Fruit fly (Drosophila melanogaster) whole organism, adult: ENCODE measurements around the gene Or2a.

Experiments used
- CG11617 ChIP-seq: fragments of 200-800 bp; sonication (Bioruptor generic); optimal IDR thresholded peaks from 2 replicates; lab custom pipeline; 2017; ENCODE audit warnings: mild to moderate bottlenecking, missing biosample characterization, missing genetic modification reagents, missing genetic modification characterization
- CG12768 ChIP-seq: fragments of 200-800 bp; sonication (Bioruptor generic); optimal IDR thresholded peaks from 2 replicates; lab custom pipeline; 2017; ENCODE audit warnings: missing biosample characterization, missing genetic modification characterization, mild to moderate bottlenecking, moderate library complexity, missing genetic modification reagents
- CG14711 ChIP-seq: fragments of 200-800 bp; sonication (Bioruptor generic); optimal IDR thresholded peaks from 2 replicates; lab custom pipeline; 2018; ENCODE audit warnings: missing biosample characterization, mild to moderate bottlenecking, missing genetic modification characterization, moderate library complexity
- CG1620 ChIP-seq: fragments of 200-800 bp; sonication (Bioruptor generic); optimal IDR thresholded peaks from 2 replicates; lab custom pipeline; 2016; ENCODE audit warnings: missing biosample characterization, missing genetic modification characterization
- CG33017 ChIP-seq: fragments of 200-800 bp; sonication (Bioruptor generic); optimal IDR thresholded peaks from 2 replicates; lab custom pipeline; 2018; ENCODE audit warnings: missing biosample characterization, mild to moderate bottlenecking, missing genetic modification characterization, moderate library complexity
- CG5204 ChIP-seq: fragments of 200-800 bp; sonication (Bioruptor generic); optimal IDR thresholded peaks from 2 replicates; lab custom pipeline; 2016; ENCODE audit warnings: missing biosample characterization, missing genetic modification characterization
- CG7045 ChIP-seq: fragments of 200-800 bp; sonication (Bioruptor generic); optimal IDR thresholded peaks from 2 replicates; lab custom pipeline; 2017; ENCODE audit warnings: missing biosample characterization, mild to moderate bottlenecking, missing genetic modification characterization
- CG7101 ChIP-seq: fragments of 200-800 bp; sonication (Bioruptor generic); optimal IDR thresholded peaks from 2 replicates; lab custom pipeline; 2018; ENCODE audit warnings: missing biosample characterization, mild to moderate bottlenecking, missing genetic modification characterization, moderate library complexity
- Clk ChIP-seq: fragments of 200-800 bp; sonication (Bioruptor generic); optimal IDR thresholded peaks from 2 replicates; lab custom pipeline; 2017; ENCODE audit warnings: missing biosample characterization, missing genetic modification characterization
- Crg-1 ChIP-seq: fragments of 200-800 bp; sonication (Bioruptor generic); optimal IDR thresholded peaks from 2 replicates; lab custom pipeline; 2016; ENCODE audit warnings: missing biosample characterization, missing genetic modification characterization
- Hr96 ChIP-seq: fragments of 200-800 bp; sonication (Bioruptor generic); optimal IDR thresholded peaks from 2 replicates; lab custom pipeline; 2016; ENCODE audit warnings: missing biosample characterization, missing genetic modification characterization
- Mnt ChIP-seq: fragments of 200-800 bp; sonication (Bioruptor generic); optimal IDR thresholded peaks from 2 replicates; lab custom pipeline; 2016; ENCODE audit warnings: missing biosample characterization, mild to moderate bottlenecking, missing genetic modification characterization
- bab1 ChIP-seq: fragments of 200-800 bp; sonication (Bioruptor generic); optimal IDR thresholded peaks from 3 replicates; lab custom pipeline; 2019; ENCODE audit warnings: missing biosample characterization, mild to moderate bottlenecking, missing genetic modification characterization, moderate library complexity
- cic ChIP-seq: fragments of 200-800 bp; sonication (Bioruptor generic); optimal IDR thresholded peaks from 2 replicates; lab custom pipeline; 2017; ENCODE audit warnings: missing biosample characterization, mild to moderate bottlenecking, missing genetic modification characterization, moderate library complexity
- cnc ChIP-seq, 2 experiments: fragments of >200 bp; optimal IDR thresholded peaks; 2 replicates each; lab custom pipeline; 2017
- kay ChIP-seq: fragments of 200-800 bp; sonication (Bioruptor generic); peaks from one replicate; lab custom pipeline; 2016; ENCODE audit warnings: missing biosample characterization, missing genetic modification characterization, borderline replicate concordance
- ovo ChIP-seq: fragments of 200-800 bp; sonication (Bioruptor generic); optimal IDR thresholded peaks from 2 replicates; lab custom pipeline; 2016; ENCODE audit warnings: missing biosample characterization, missing genetic modification characterization
- pad ChIP-seq: fragments of 200-800 bp; sonication (Bioruptor generic); optimal IDR thresholded peaks from 3 replicates; lab custom pipeline; 2017; ENCODE audit warnings: missing biosample characterization, missing genetic modification characterization, mild to moderate bottlenecking, moderate library complexity, missing genetic modification reagents
- tj ChIP-seq: fragments of 200-800 bp; sonication (Bioruptor generic); optimal IDR thresholded peaks from 3 replicates; lab custom pipeline; 2017; ENCODE audit warnings: missing biosample characterization, mild to moderate bottlenecking, missing genetic modification characterization, moderate library complexity
- toe ChIP-seq: fragments of 200-800 bp; sonication (Bioruptor generic); optimal IDR thresholded peaks from 2 replicates; lab custom pipeline; 2016; ENCODE audit warnings: missing biosample characterization, missing genetic modification characterization

Gene Or2a

DNA sequence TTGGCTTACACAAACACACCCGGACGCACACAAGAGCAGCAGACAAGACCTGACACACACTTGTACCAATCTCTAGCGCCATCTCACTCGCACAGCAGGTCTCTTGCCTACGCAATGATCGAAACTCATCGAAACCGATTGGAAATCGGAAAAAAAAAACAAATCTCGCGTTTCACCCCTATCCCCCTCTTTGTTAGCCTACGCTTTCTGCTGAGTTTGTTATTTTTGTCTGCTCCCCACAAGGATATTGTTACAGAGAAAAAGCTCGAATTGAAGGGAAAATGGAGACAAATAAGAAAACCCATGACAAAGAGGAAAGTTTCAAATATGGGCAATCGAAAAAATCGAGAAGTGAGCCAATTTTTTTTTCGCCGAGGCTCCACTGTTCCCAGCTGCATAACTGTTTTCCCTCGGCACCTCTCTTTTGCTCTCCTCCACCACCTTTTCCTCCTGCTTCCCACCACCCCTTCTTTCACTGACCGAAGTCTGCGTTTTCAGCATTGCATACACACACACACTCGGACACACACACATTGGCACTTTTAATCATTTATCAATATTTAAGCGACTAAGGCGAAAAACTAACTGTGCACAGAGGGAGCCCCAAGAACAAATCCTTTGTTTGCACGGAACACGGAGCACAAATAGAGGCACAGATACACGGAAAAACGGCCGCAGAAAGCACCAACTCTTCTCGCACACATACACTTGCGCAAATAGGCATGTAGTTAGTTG is 24.0 kb downstream of the Or2a start:
- TF ChIP-seq CG12768 (GFP tag; lab: Kevin White, UChicago): peak; percentile 3
- TF ChIP-seq CG14711 (tag; lab: Kevin White, UChicago): no peak
- no peak for TF ChIP-seq CG7045 (GFP tag; lab: Kevin White, UChicago)
- no peak for TF ChIP-seq cnc (optimal IDR thresholded peaks at IDR 0.05; lab: Kevin White, UChicago)
- peak; percentile 59 for TF ChIP-seq CG11617 (GFP tag; lab: Kevin White, UChicago)
- peak; percentile 44 for TF ChIP-seq Mnt (GFP tag; lab: Kevin White, UChicago)
- no peak for TF ChIP-seq CG33017 (tag; lab: Kevin White, UChicago)
- peak; percentile 25 for TF ChIP-seq CG7101 (tag; lab: Kevin White, UChicago)
- no peak for TF ChIP-seq CG1620 (GFP tag; lab: Kevin White, UChicago)
- TF ChIP-seq toe (GFP tag; lab: Kevin White, UChicago): peak; percentile 17
- TF ChIP-seq bab1 (GFP tag; lab: Kevin White, UChicago): no peak
- peak; percentile 79 for TF ChIP-seq pad
- TF ChIP-seq Clk: no peak
- TF ChIP-seq Hr96 (GFP tag; lab: Kevin White, UChicago): peak; percentile 63
- no peak for TF ChIP-seq kay (GFP tag; lab: Kevin White, UChicago)
- no peak for TF ChIP-seq CG5204 (GFP tag; lab: Kevin White, UChicago)
- peak; percentile 87 for TF ChIP-seq tj (GFP tag; lab: Kevin White, UChicago)
- TF ChIP-seq Crg-1: no peak
- TF ChIP-seq cic (GFP tag; lab: Kevin White, UChicago): no peak
- peak; percentile 64 for TF ChIP-seq ovo

DNA sequence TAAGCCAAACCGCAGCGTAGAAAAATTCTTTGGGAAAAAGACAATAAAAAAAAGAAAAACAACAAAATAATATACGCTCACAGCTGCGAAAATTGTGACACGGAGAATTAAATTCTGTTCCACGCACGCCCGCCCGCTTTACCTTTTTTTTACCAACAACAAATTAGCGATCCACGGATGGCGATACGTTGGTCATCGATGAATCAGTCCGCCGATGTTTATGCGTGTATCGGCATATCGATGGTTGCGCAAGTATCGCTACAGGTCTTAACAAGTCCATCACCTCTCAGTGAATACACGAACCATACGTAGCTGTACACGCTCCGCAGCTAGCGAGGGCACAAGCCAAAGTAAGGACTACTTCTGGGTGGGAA is 24.5 kb downstream of the Or2a start, which contains the start of gene CG2924:
TSS of gene CG2924 (minus strand) at position 205 of the 374 bp plus-strand sequence.
- TF ChIP-seq CG7101 (tag; lab: Kevin White, UChicago) (peak; percentile 62), kay (GFP tag; lab: Kevin White, UChicago) (peak; percentile 51), CG14711 (tag; lab: Kevin White, UChicago) (peak; percentile 42), toe (GFP tag; lab: Kevin White, UChicago) (peak; percentile 43), pad (no peak), CG7045 (GFP tag; lab: Kevin White, UChicago) (no peak), CG11617 (GFP tag; lab: Kevin White, UChicago) (no peak), CG12768 (GFP tag; lab: Kevin White, UChicago) (no peak), tj (GFP tag; lab: Kevin White, UChicago) (peak; percentile 87), Mnt (GFP tag; lab: Kevin White, UChicago) (peak; percentile 81), ovo (peak; percentile 63), Crg-1 (peak; percentile 63), CG1620 (GFP tag; lab: Kevin White, UChicago) (peak; percentile 82), Clk (peak; percentile 12), cic (GFP tag; lab: Kevin White, UChicago) (peak; percentile 44), cnc (optimal IDR thresholded peaks at IDR 0.05; lab: Kevin White, UChicago) (no peak), bab1 (GFP tag; lab: Kevin White, UChicago) (peak; percentile 92), CG33017 (tag; lab: Kevin White, UChicago) (no peak)

DNA sequence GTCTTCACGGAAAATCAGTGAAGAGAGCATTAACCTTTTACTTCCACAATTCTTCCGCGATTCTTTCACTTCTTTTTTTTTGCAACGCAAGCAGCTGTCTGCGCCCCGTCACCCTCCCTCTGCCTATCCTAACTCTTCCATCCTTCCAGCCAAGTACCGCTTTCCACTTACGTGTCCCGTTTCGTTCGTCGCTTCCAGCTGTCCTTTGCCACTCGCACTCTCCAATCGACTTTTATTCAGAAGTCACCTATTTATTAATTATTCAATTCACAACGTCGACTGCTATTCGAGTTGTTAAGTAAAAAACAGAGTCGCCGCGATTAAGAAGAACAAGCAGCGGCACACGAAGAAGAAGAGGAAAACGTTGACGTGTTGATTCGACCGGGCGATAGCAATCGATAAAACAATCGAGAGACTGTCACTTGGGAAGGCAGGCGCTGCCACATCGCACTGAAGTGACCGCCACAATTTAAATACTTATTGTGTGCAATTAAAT is 28.7 kb downstream of the Or2a start, which contains the start of gene Grp170:
TSS of gene Grp170 (minus strand) at position 365 of the 496 bp plus-strand sequence.
- no peak for TF ChIP-seq CG12768 (GFP tag; lab: Kevin White, UChicago)
- peak; percentile 0 for TF ChIP-seq pad
- no peak for TF ChIP-seq cnc (optimal IDR thresholded peaks at IDR 0.05; lab: Kevin White, UChicago)
- peak; percentile 53 for TF ChIP-seq bab1 (GFP tag; lab: Kevin White, UChicago)
- TF ChIP-seq toe (GFP tag; lab: Kevin White, UChicago): no peak
- no peak for TF ChIP-seq CG33017 (tag; lab: Kevin White, UChicago)
- peak; percentile 76 for TF ChIP-seq Mnt (GFP tag; lab: Kevin White, UChicago)
- no peak for TF ChIP-seq Clk
- TF ChIP-seq CG14711 (tag; lab: Kevin White, UChicago): peak; percentile 15
- TF ChIP-seq CG11617 (GFP tag; lab: Kevin White, UChicago): peak; percentile 21
- no peak for TF ChIP-seq CG7101 (tag; lab: Kevin White, UChicago)

DNA sequence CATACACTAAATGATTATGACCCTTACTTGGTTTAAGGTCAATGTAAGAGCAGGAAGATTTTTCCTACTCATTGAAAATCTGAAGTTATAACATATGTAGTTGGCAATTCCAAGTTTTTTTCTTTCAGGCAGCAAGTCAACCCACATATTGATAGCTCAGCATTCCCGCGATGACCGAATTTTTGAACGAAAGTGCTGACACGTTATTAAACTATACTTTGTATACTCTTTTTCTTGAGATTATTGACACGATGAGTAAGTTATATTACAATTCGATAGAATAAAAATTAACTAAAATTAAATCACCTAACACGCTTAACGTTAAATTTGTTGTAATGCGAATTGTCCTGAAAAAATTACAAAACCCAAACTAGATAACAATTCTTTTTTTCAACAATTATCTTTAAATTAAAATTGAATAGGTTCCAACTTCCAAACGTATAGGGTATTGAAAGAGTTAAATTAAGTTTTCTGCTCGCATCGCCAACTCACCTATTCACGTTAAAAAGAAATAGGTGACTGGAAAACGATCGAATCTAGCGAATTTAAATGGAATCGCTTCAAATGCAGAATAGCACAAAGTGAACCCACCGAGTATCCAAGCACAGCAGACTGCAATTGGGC is 29.3 kb downstream of the Or2a start, which contains the start of gene Vml:
TSS of gene Vml (plus strand) at position 574 of the 624 bp plus-strand sequence.
- peak; percentile 95 for TF ChIP-seq tj (GFP tag; lab: Kevin White, UChicago)
- TF ChIP-seq Mnt (GFP tag; lab: Kevin White, UChicago): no peak
- TF ChIP-seq CG33017 (tag; lab: Kevin White, UChicago): no peak

DNA sequence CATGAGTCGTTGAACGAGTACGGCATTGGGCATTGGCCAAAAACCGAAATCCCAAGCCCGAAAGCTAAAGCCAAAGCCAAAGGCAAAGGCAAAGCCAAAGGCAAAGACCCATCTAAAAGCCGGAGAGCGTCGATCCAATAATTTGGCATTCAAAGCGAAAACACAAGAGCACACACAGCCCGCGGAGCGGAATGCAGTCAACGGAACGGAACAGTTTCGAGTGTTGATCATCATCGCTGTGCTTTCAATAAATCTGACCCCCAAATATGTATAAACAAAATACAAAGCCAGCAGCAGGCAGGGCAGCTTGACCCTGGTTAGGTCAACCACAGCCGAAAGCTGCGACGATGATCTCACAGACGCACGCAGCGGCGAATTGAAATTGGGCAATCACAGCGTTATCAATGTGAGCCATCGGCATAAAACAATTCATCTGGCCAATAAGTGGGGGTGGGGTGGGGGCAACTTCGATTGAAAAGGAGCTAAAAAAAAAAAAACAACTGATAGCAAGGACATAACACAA is 32.8 kb downstream of the Or2a start:
- TF ChIP-seq tj (GFP tag; lab: Kevin White, UChicago): no peak
- TF ChIP-seq CG11617 (GFP tag; lab: Kevin White, UChicago): no peak
- no peak for TF ChIP-seq toe (GFP tag; lab: Kevin White, UChicago)
- no peak for TF ChIP-seq ovo
- no peak for TF ChIP-seq CG5204 (GFP tag; lab: Kevin White, UChicago)
- no peak for TF ChIP-seq CG7101 (tag; lab: Kevin White, UChicago)
- TF ChIP-seq bab1 (GFP tag; lab: Kevin White, UChicago): no peak
- TF ChIP-seq Mnt (GFP tag; lab: Kevin White, UChicago): no peak
- no peak for TF ChIP-seq Hr96 (GFP tag; lab: Kevin White, UChicago)
- TF ChIP-seq CG33017 (tag; lab: Kevin White, UChicago): no peak
